Worm (Caenorhabditis elegans) whole organism, late embryonic: Measurements from ENCODE around the gene F07C6.4.

ENCODE experiments used
- C08G9.2 ChIP-seq: sonication (generic microtip); optimal IDR thresholded peaks from 2 replicates; lab custom pipeline; 2016; ENCODE audit warnings: mild to moderate bottlenecking, missing genetic modification characterization, moderate library complexity, missing compliant biosample characterization
- K09A11.1 ChIP-seq: sonication (generic microtip); optimal IDR thresholded peaks from 2 replicates; lab custom pipeline; 2017; ENCODE audit warnings: antibody characterized with exemption, mild to moderate bottlenecking, missing genetic modification characterization, missing compliant biosample characterization; ENCODE audit not compliant: insufficient read depth
- ama-1 ChIP-seq: fragments of 150-350 bp; optimal IDR thresholded peaks from 2 replicates; lab custom pipeline; 2014
- ceh-14 ChIP-seq: sonication (generic microtip); optimal IDR thresholded peaks from 2 replicates; lab custom pipeline; 2016; ENCODE audit warnings: missing genotype, missing genetic modification characterization, missing compliant biosample characterization
- ceh-18 ChIP-seq: sonication (generic microtip); optimal IDR thresholded peaks from 2 replicates; lab custom pipeline; 2016; ENCODE audit warnings: missing genetic modification characterization, missing compliant biosample characterization
- ceh-19 ChIP-seq: fragments of 200-800 bp; sonication (Bioruptor generic); optimal IDR thresholded peaks from 2 replicates; lab custom pipeline; 2018; ENCODE audit warnings: mild to moderate bottlenecking, missing genetic modification characterization, missing compliant biosample characterization
- ceh-2 ChIP-seq: sonication (generic microtip); optimal IDR thresholded peaks from 2 replicates; lab custom pipeline; 2016; ENCODE audit warnings: missing genotype, missing genetic modification characterization, missing compliant biosample characterization
- ceh-22 ChIP-seq: sonication (generic microtip); optimal IDR thresholded peaks from 2 replicates; lab custom pipeline; 2017; ENCODE audit warnings: missing biosample characterization, missing genetic modification characterization
- ceh-24 ChIP-seq: sonication (generic microtip); optimal IDR thresholded peaks from 2 replicates; lab custom pipeline; 2016; ENCODE audit warnings: mild to moderate bottlenecking, missing genetic modification characterization, missing compliant biosample characterization
- ceh-30 ChIP-seq: fragments of 150-350 bp; optimal IDR thresholded peaks from 2 replicates; lab custom pipeline; 2014; ENCODE audit warnings: missing biosample characterization, missing genetic modification characterization
- ceh-31 ChIP-seq: sonication (generic microtip); optimal IDR thresholded peaks from 2 replicates; lab custom pipeline; 2016; ENCODE audit warnings: missing genetic modification characterization, missing compliant biosample characterization
- ceh-45 ChIP-seq: fragments of 200-800 bp; sonication (Bioruptor generic); IDR thresholded peaks from 2 replicates; pipeline ENCODE4 v1.3.6; 2022; ENCODE audit warnings: missing genetic modification reagents, missing genetic modification characterization, missing compliant biosample characterization
- dmd-4 ChIP-seq: sonication (generic microtip); optimal IDR thresholded peaks from 2 replicates; lab custom pipeline; 2016; ENCODE audit warnings: borderline replicate concordance, missing genetic modification characterization, missing compliant biosample characterization
- elt-4 ChIP-seq: sonication (generic microtip); optimal IDR thresholded peaks from 2 replicates; lab custom pipeline; 2016; ENCODE audit warnings: missing genetic modification characterization, missing compliant biosample characterization
- ets-4 ChIP-seq: sonication (generic microtip); optimal IDR thresholded peaks from 2 replicates; lab custom pipeline; 2016; ENCODE audit warnings: missing genetic modification characterization, missing compliant biosample characterization
- eyg-1 ChIP-seq: sonication (generic microtip); optimal IDR thresholded peaks from 2 replicates; lab custom pipeline; 2016; ENCODE audit warnings: missing genotype, missing genetic modification characterization, missing compliant biosample characterization
- fax-1 ChIP-seq: sonication (generic microtip); optimal IDR thresholded peaks from 2 replicates; lab custom pipeline; 2016; ENCODE audit warnings: missing genotype, missing genetic modification characterization, missing compliant biosample characterization
- fkh-6 ChIP-seq: sonication (generic microtip); optimal IDR thresholded peaks from 2 replicates; lab custom pipeline; 2016; ENCODE audit warnings: missing genetic modification characterization, missing compliant biosample characterization
- gmeb-2 ChIP-seq: sonication (generic microtip); optimal IDR thresholded peaks from 2 replicates; lab custom pipeline; 2016; ENCODE audit warnings: missing genetic modification characterization, inconsistent platforms, missing compliant biosample characterization
- hlh-13 ChIP-seq: fragments of 200-800 bp; sonication (Bioruptor generic); optimal IDR thresholded peaks from 2 replicates; lab custom pipeline; 2018; ENCODE audit warnings: mild to moderate bottlenecking, missing genetic modification characterization, missing compliant biosample characterization
- hlh-6 ChIP-seq: sonication (generic microtip); optimal IDR thresholded peaks from 2 replicates; lab custom pipeline; 2016; ENCODE audit warnings: missing genotype, missing genetic modification characterization, missing compliant biosample characterization
- lim-6 ChIP-seq: sonication (generic microtip); optimal IDR thresholded peaks from 2 replicates; lab custom pipeline; 2016; ENCODE audit warnings: missing genetic modification characterization, missing compliant biosample characterization
- madf-2 ChIP-seq: sonication (generic microtip); optimal IDR thresholded peaks from 2 replicates; lab custom pipeline; 2017; ENCODE audit warnings: missing genetic modification characterization, missing compliant biosample characterization
- mec-3 ChIP-seq: sonication (generic microtip); optimal IDR thresholded peaks from 2 replicates; lab custom pipeline; 2016; ENCODE audit warnings: borderline replicate concordance, missing genetic modification characterization, missing compliant biosample characterization
- nfya-1 ChIP-seq: sonication (generic microtip); optimal IDR thresholded peaks from 2 replicates; lab custom pipeline; 2017; ENCODE audit warnings: missing genetic modification characterization, mild to moderate bottlenecking, missing compliant biosample characterization, antibody characterized with exemption, moderate library complexity
- nhr-11 ChIP-seq: fragments of 150-350 bp; optimal IDR thresholded peaks from 2 replicates; lab custom pipeline; 2014; ENCODE audit warnings: missing biosample characterization, missing genetic modification characterization
- pha-2 ChIP-seq: sonication (generic microtip); optimal IDR thresholded peaks from 2 replicates; lab custom pipeline; 2017; ENCODE audit warnings: mild to moderate bottlenecking, missing genetic modification characterization, missing compliant biosample characterization
- pqm-1 ChIP-seq: sonication (generic microtip); optimal IDR thresholded peaks from 2 replicates; lab custom pipeline; 2016; ENCODE audit warnings: missing genetic modification characterization, missing compliant biosample characterization
- pros-1 ChIP-seq: fragments of 150-350 bp; optimal IDR thresholded peaks from 2 replicates; lab custom pipeline; 2014; ENCODE audit warnings: missing biosample characterization, missing genetic modification reagents, missing genetic modification characterization
- ref-2 ChIP-seq: sonication (generic microtip); optimal IDR thresholded peaks from 2 replicates; lab custom pipeline; 2016; ENCODE audit warnings: missing genetic modification characterization, missing compliant biosample characterization
- rnt-1 ChIP-seq: sonication (generic microtip); optimal IDR thresholded peaks from 2 replicates; lab custom pipeline; 2016; ENCODE audit warnings: missing genetic modification characterization, missing compliant biosample characterization
- sdc-2 ChIP-seq: sonication (generic microtip); optimal IDR thresholded peaks from 2 replicates; lab custom pipeline; 2016; ENCODE audit warnings: missing genotype, missing genetic modification characterization, missing compliant biosample characterization
- sox-2 ChIP-seq: fragments of 200-800 bp; sonication (Bioruptor generic); IDR thresholded peaks from 2 replicates; pipeline ENCODE4 v1.3.6; 2022; ENCODE audit warnings: missing genetic modification reagents, missing genetic modification characterization, missing compliant biosample characterization
- sox-4 ChIP-seq: sonication (generic microtip); optimal IDR thresholded peaks from 2 replicates; lab custom pipeline; 2017; ENCODE audit warnings: mild to moderate bottlenecking, missing genetic modification characterization, inconsistent platforms, missing compliant biosample characterization
- tbx-7 ChIP-seq: sonication (generic microtip); optimal IDR thresholded peaks from 2 replicates; lab custom pipeline; 2016; ENCODE audit warnings: missing genotype, missing genetic modification characterization, missing compliant biosample characterization
- ttx-3 ChIP-seq: sonication (generic microtip); optimal IDR thresholded peaks from 2 replicates; lab custom pipeline; 2016; ENCODE audit warnings: missing genetic modification reagents, missing genetic modification characterization, missing compliant biosample characterization
- unc-42 ChIP-seq: sonication (generic microtip); optimal IDR thresholded peaks from 2 replicates; lab custom pipeline; 2016; ENCODE audit warnings: missing genotype, missing genetic modification characterization, missing compliant biosample characterization
- unc-55 ChIP-seq: sonication (generic microtip); optimal IDR thresholded peaks from 2 replicates; lab custom pipeline; 2017; ENCODE audit warnings: missing biosample characterization, missing genetic modification reagents, missing genetic modification characterization
- ztf-16 ChIP-seq: sonication (generic microtip); optimal IDR thresholded peaks from 2 replicates; lab custom pipeline; 2017; ENCODE audit warnings: missing genetic modification characterization, missing compliant biosample characterization

F07C6.4 gene

DNA sequence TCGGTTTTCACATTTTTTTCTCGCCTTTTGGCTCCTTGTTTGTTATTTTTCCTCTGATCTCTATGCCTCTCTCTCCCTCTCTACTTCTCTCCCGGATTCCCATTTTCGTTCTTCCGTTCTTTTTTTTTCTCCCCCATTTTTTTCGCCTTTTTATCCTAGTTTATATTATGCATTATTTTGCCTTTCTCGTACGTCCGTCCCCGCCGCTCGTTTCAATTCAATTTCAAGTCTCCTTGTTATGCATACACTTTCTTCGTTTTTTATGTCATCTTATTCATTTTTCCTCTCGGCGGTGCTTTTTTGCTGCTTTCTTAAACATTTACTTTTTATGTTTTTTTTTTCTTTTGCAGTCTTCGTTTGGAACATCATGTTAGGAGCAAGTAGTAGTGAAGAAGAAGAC is 32.2 kb upstream of the F07C6.4 start, which contains the start of gene unc-31:
Gene unc-31 (plus strand): TSS at position 349 of the 400 bp plus-strand sequence.
- peak; percentile 78 for TF ChIP-seq unc-42 (tag; lab: Kevin White, UChicago)
- TF ChIP-seq fax-1 (tag; lab: Kevin White, UChicago): no peak

DNA sequence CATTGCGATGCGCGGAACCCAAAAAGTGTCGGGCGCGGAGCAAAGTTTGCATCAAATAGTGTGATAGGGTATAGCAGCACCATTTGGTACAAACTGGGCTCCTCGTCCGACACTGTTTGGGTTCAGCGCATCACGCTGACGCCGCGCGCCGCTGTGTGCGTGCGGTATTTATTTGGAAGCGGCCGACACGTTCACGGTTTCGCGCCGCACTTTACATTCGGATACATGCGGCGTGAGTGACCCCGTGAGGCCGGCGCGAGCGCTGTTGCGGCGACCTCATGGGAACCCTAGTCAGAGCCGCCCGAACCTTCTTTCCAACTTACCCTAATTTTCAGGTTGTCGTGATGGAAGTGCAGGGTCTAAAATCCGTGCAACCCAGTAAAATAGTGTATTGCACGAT is 24.7 kb upstream of the F07C6.4 start:
- no peak for TF ChIP-seq hlh-6 (tag; lab: Kevin White, UChicago)

- TF ChIP-seq ref-2: no peak
- no peak for TF ChIP-seq K09A11.1 (tag; lab: Kevin White, UChicago)
- no peak for TF ChIP-seq rnt-1 (tag; lab: Kevin White, UChicago)
- TF ChIP-seq, all 69 proteins: peak for 0
Observed at ce11 chrIV:12781804-12782449, 23.8 kb upstream of the F07C6.4 start.

- peak; percentile 61 for TF ChIP-seq nfya-1
- TF ChIP-seq lim-6: no peak
Observed at ce11 chrIV:12783165-12783564, 22.6 kb upstream of the F07C6.4 start.

DNA sequence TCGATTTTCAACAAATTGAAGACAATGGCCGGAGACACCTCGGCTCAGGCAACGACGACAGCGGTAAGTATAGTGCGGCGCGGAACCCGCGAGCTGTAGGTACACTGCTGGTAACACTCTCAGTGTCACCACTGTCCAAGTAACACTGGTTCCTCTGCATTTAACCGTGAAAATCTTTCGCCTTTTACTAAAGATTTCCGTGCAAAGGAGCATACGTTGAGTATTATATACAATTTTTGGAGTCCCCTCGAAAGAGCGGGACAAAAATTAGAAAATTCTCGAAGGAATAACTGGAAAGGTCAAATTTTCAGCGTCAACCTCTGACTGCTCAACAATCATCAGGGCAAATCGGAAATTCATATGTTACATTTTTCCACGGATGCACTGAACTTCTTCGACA is 19.7 kb upstream of the F07C6.4 start:
- no peak for TF ChIP-seq nfya-1
- TF ChIP-seq ama-1 (lab: Kevin White, UChicago): no peak
- no peak for TF ChIP-seq ceh-22 (tag; lab: Kevin White, UChicago)
- TF ChIP-seq nhr-11: no peak
- no peak for TF ChIP-seq pros-1 (tag; lab: Kevin White, UChicago)
- no peak for TF ChIP-seq ceh-30 (tag; lab: Kevin White, UChicago)
- no peak for TF ChIP-seq ceh-24 (tag; lab: Kevin White, UChicago)
- TF ChIP-seq dmd-4 (tag; lab: Kevin White, UChicago): no peak

- TF ChIP-seq elt-4 (no peak), pqm-1 (tag; lab: Kevin White, UChicago) (no peak), sox-2 (GFP tag; lab: Robert Waterston, UW) (no peak), ceh-14 (tag; lab: Kevin White, UChicago) (no peak), madf-2 (no peak), ceh-2 (tag; lab: Kevin White, UChicago) (no peak), sdc-2 (tag; lab: Kevin White, UChicago) (no peak), fkh-6 (tag; lab: Kevin White, UChicago) (no peak), unc-55 (GFP tag; lab: Kevin White, UChicago) (no peak), hlh-13 (GFP tag; lab: Kevin White, UChicago) (no peak), pros-1 (tag; lab: Kevin White, UChicago) (no peak)
- TF ChIP-seq, all 69 proteins: peak for 0
Observed at ce11 chrIV:12789088-12789487, 16.6 kb upstream of the F07C6.4 start, which contains the start of gene F07C6.3. F07C6.3 (plus strand) TSS chrIV:12789235.

DNA sequence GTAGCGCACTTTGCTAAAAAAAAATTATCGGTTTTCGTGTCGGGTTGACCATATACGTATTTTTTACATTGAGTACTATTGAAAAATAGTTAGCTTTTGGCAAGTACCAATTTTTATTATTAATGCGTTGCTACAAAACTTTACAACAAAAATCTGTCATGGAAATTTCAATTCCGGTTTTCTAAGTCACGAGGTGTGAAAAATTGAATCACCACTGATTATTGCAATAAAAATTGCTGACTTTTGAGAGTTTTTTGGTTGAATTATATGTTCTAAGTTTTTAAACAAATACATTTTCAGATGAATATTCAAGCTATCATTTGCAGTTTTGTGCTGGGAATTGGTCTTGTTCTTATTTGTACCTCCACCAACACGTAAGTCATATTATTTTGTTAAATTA is 14.9 kb upstream of the F07C6.4 start, which contains the start of gene F07C6.2:
Gene F07C6.2 (plus strand): TSS at position 301 of the 400 bp plus-strand sequence.
- TF ChIP-seq fkh-6 (tag; lab: Kevin White, UChicago) (no peak), ceh-19 (GFP tag; lab: Kevin White, UChicago) (no peak), ceh-31 (tag; lab: Kevin White, UChicago) (no peak), gmeb-2 (tag; lab: Kevin White, UChicago) (no peak), sox-4 (no peak), fax-1 (tag; lab: Kevin White, UChicago) (no peak), ceh-24 (tag; lab: Kevin White, UChicago) (no peak), ztf-16 (tag; lab: Kevin White, UChicago) (no peak), madf-2 (no peak), C08G9.2 (tag; lab: Kevin White, UChicago) (no peak), ceh-45 (no peak), unc-42 (tag; lab: Kevin White, UChicago) (no peak), ttx-3 (tag; lab: Kevin White, UChicago) (no peak), eyg-1 (tag; lab: Kevin White, UChicago) (no peak), elt-4 (no peak), tbx-7 (no peak), ceh-18 (no peak), mec-3 (no peak), pha-2 (tag; lab: Kevin White, UChicago) (no peak), ets-4 (no peak)
